Fruit fly (Drosophila melanogaster) whole organism, embryonic: ENCODE results near the gene sra.

Source experiments
- Antp ChIP-seq: fragments of 200-800 bp; sonication (Bioruptor generic); optimal IDR thresholded peaks from 3 replicates; lab custom pipeline; 2016; ENCODE audit warnings: missing biosample characterization, missing genetic modification characterization
- BEAF-32 ChIP-seq: fragments of 200-800 bp; sonication (Bioruptor generic); optimal IDR thresholded peaks from 3 replicates; lab custom pipeline; 2017; ENCODE audit warnings: missing biosample characterization, missing genetic modification characterization, mild to moderate bottlenecking, moderate library complexity, missing genetic modification reagents
- CG10462 ChIP-seq: fragments of 200-800 bp; sonication (Bioruptor generic); optimal IDR thresholded peaks from 2 replicates; lab custom pipeline; 2016; ENCODE audit warnings: missing biosample characterization, missing genetic modification characterization
- CG10565 ChIP-seq: fragments of 200-800 bp; sonication (Bioruptor generic); optimal IDR thresholded peaks from 3 replicates; lab custom pipeline; 2016; ENCODE audit warnings: missing biosample characterization, mild to moderate bottlenecking, missing genetic modification characterization
- CG10654 ChIP-seq: fragments of 200-800 bp; sonication (Bioruptor generic); optimal IDR thresholded peaks from 2 replicates; lab custom pipeline; 2016; ENCODE audit warnings: missing biosample characterization, missing genetic modification characterization
- CG10959 ChIP-seq: fragments of 200-800 bp; sonication (Bioruptor generic); IDR thresholded peaks from 2 replicates; pipeline ENCODE4 v1.3.6; 2022; ENCODE audit warnings: missing biosample characterization, missing genetic modification characterization
- CG10979 ChIP-seq: fragments of 200-800 bp; sonication (Bioruptor generic); optimal IDR thresholded peaks from 2 replicates; lab custom pipeline; 2018; ENCODE audit warnings: missing biosample characterization, mild to moderate bottlenecking, missing genetic modification characterization, moderate library complexity
- CG11456 ChIP-seq: fragments of 200-800 bp; sonication (Bioruptor generic); IDR thresholded peaks from 3 replicates; pipeline ENCODE4 v1.3.6; 2022; ENCODE audit warnings: missing biosample characterization, missing genetic modification characterization
- CG12299 ChIP-seq: fragments of 200-800 bp; sonication (Bioruptor generic); optimal IDR thresholded peaks from 2 replicates; lab custom pipeline; 2018; ENCODE audit warnings: missing biosample characterization, mild to moderate bottlenecking, missing genetic modification characterization
- CG13894 ChIP-seq: fragments of 200-800 bp; sonication (Bioruptor generic); optimal IDR thresholded peaks from 3 replicates; lab custom pipeline; 2018; ENCODE audit warnings: missing biosample characterization, mild to moderate bottlenecking, missing genetic modification characterization, moderate library complexity
- CG14014 ChIP-seq: fragments of 200-800 bp; sonication (Bioruptor generic); IDR thresholded peaks from 2 replicates; pipeline ENCODE4 v1.3.6; 2022; ENCODE audit warnings: missing biosample characterization, missing genetic modification characterization
- CG14050 ChIP-seq: fragments of 200-800 bp; sonication (Bioruptor generic); IDR thresholded peaks from 3 replicates; pipeline ENCODE4 v1.3.6; 2022; ENCODE audit warnings: missing biosample characterization, missing genetic modification characterization
- CG15073 ChIP-seq: fragments of 200-800 bp; sonication (Bioruptor generic); optimal IDR thresholded peaks from 2 replicates; lab custom pipeline; 2016; ENCODE audit warnings: missing biosample characterization, missing genetic modification characterization
- CG16779 ChIP-seq: fragments of 200-800 bp; sonication (Bioruptor generic); IDR thresholded peaks from 2 replicates; pipeline ENCODE4 v1.3.6; 2022; ENCODE audit warnings: missing biosample characterization, missing genetic modification characterization
- CG17186 ChIP-seq: fragments of 200-800 bp; sonication (Bioruptor generic); optimal IDR thresholded peaks from 3 replicates; lab custom pipeline; 2017; ENCODE audit warnings: missing biosample characterization, missing genetic modification reagents, missing genetic modification characterization
- CG18764 ChIP-seq: fragments of 200-800 bp; sonication (Bioruptor generic); optimal IDR thresholded peaks from 3 replicates; lab custom pipeline; 2016; ENCODE audit warnings: missing biosample characterization, missing genetic modification characterization
- CG2199 ChIP-seq: fragments of 200-800 bp; sonication (Bioruptor generic); IDR thresholded peaks from 3 replicates; pipeline ENCODE4 v1.3.6; 2022; ENCODE audit warnings: missing biosample characterization, missing genetic modification characterization
- CG2202 ChIP-seq: fragments of 200-800 bp; sonication (Bioruptor generic); optimal IDR thresholded peaks from 2 replicates; lab custom pipeline; 2018; ENCODE audit warnings: missing biosample characterization, mild to moderate bottlenecking, missing genetic modification characterization
- CG30403 ChIP-seq: fragments of 200-800 bp; sonication (Bioruptor generic); optimal IDR thresholded peaks from 3 replicates; lab custom pipeline; 2016; ENCODE audit warnings: missing biosample characterization, missing genetic modification characterization
- CG31365 ChIP-seq: fragments of 200-800 bp; sonication (Bioruptor generic); optimal IDR thresholded peaks from 2 replicates; lab custom pipeline; 2018; ENCODE audit warnings: missing biosample characterization, mild to moderate bottlenecking, missing genetic modification characterization
- CG3281 ChIP-seq: fragments of 200-800 bp; sonication (Bioruptor generic); optimal IDR thresholded peaks from 3 replicates; lab custom pipeline; 2017; ENCODE audit warnings: missing biosample characterization, mild to moderate bottlenecking, missing genetic modification characterization
- CG6765 ChIP-seq: fragments of 200-800 bp; sonication (Bioruptor generic); optimal IDR thresholded peaks from 3 replicates; lab custom pipeline; 2017; ENCODE audit warnings: missing biosample characterization, mild to moderate bottlenecking, missing genetic modification characterization
- CG7556 ChIP-seq: fragments of 200-800 bp; sonication (Bioruptor generic); optimal IDR thresholded peaks from 2 replicates; lab custom pipeline; 2017; ENCODE audit warnings: missing biosample characterization, mild to moderate bottlenecking, missing genetic modification characterization
- CG8944 ChIP-seq: fragments of 200-800 bp; sonication (Bioruptor generic); optimal IDR thresholded peaks from 3 replicates; lab custom pipeline; 2016; ENCODE audit warnings: missing biosample characterization, missing genetic modification characterization
- Dad ChIP-seq: fragments of 200-800 bp; sonication (Bioruptor generic); optimal IDR thresholded peaks from 3 replicates; lab custom pipeline; 2016; ENCODE audit warnings: missing biosample characterization, missing genetic modification characterization
- Dll ChIP-seq: fragments of 200-800 bp; sonication (Bioruptor generic); IDR thresholded peaks from 4 replicates; pipeline ENCODE4 v1.3.6; 2022; ENCODE audit warnings: missing biosample characterization, missing genetic modification characterization; ENCODE audit not compliant: partially characterized antibody
- Fer2 ChIP-seq: fragments of 200-800 bp; sonication (Bioruptor generic); optimal IDR thresholded peaks from 2 replicates; lab custom pipeline; 2018; ENCODE audit warnings: missing biosample characterization, mild to moderate bottlenecking, missing genetic modification characterization, moderate library complexity
- HmgD ChIP-seq: fragments of 200-800 bp; sonication (Bioruptor generic); optimal IDR thresholded peaks from 3 replicates; lab custom pipeline; 2016; ENCODE audit warnings: missing biosample characterization, missing genetic modification characterization
- Mes4 ChIP-seq: fragments of 200-800 bp; sonication (Bioruptor generic); optimal IDR thresholded peaks from 2 replicates; lab custom pipeline; 2016; ENCODE audit warnings: missing biosample characterization, missing genetic modification characterization
- Ptx1 ChIP-seq: fragments of 200-800 bp; sonication (Bioruptor generic); IDR thresholded peaks from 2 replicates; pipeline ENCODE4 v1.3.6; 2022; ENCODE audit warnings: missing biosample characterization, missing genetic modification characterization
- Ssrp ChIP-seq: fragments of 200-800 bp; sonication (Bioruptor generic); optimal IDR thresholded peaks from 2 replicates; lab custom pipeline; 2018; ENCODE audit warnings: missing biosample characterization, mild to moderate bottlenecking, missing genetic modification characterization, moderate library complexity
- Tbp ChIP-seq: fragments of >200 bp; optimal IDR thresholded peaks from 2 replicates; lab custom pipeline; 2018; ENCODE audit warnings: missing biosample characterization, missing genetic modification characterization
- ac ChIP-seq: fragments of 200-800 bp; sonication (Bioruptor generic); optimal IDR thresholded peaks from 3 replicates; lab custom pipeline; 2017; ENCODE audit warnings: missing biosample characterization, mild to moderate bottlenecking, missing genetic modification characterization
- ato ChIP-seq: fragments of 200-800 bp; sonication (Bioruptor generic); IDR thresholded peaks from 2 replicates; pipeline ENCODE4 v1.3.6; 2022; ENCODE audit warnings: missing biosample characterization, missing genetic modification characterization; ENCODE audit not compliant: partially characterized antibody
- bowl ChIP-seq: fragments of 200-800 bp; sonication (Bioruptor generic); IDR thresholded peaks from 2 replicates; pipeline ENCODE4 v1.3.6; 2022; ENCODE audit warnings: missing biosample characterization, missing genetic modification characterization
- btn ChIP-seq: fragments of 200-800 bp; sonication (Bioruptor generic); optimal IDR thresholded peaks from 2 replicates; lab custom pipeline; 2016; ENCODE audit warnings: missing biosample characterization, missing genetic modification characterization
- cad ChIP-seq: fragments of >200 bp; optimal IDR thresholded peaks from 2 replicates; lab custom pipeline; 2017; ENCODE audit warnings: missing biosample characterization, missing genetic modification characterization
- crc ChIP-seq: fragments of 200-800 bp; sonication (Bioruptor generic); optimal IDR thresholded peaks from 2 replicates; lab custom pipeline; 2016; ENCODE audit warnings: missing biosample characterization, missing genetic modification characterization
- dpn ChIP-seq, 2 experiments: fragments of 200-800 bp; sonication (Bioruptor generic); optimal IDR thresholded peaks; 3 replicates each; lab custom pipeline; 2016; ENCODE audit warnings: missing biosample characterization in 2 of 2, missing genetic modification characterization in 2 of 2
- her ChIP-seq: fragments of 200-800 bp; sonication (Bioruptor generic); optimal IDR thresholded peaks from 2 replicates; lab custom pipeline; 2016; ENCODE audit warnings: missing biosample characterization, missing genetic modification characterization
- jumu ChIP-seq: fragments of 200-800 bp; sonication (Bioruptor generic); optimal IDR thresholded peaks from 3 replicates; lab custom pipeline; 2016; ENCODE audit warnings: missing biosample characterization, missing genetic modification characterization
- ken ChIP-seq: fragments of 200-800 bp; sonication (Bioruptor generic); IDR thresholded peaks from 3 replicates; pipeline ENCODE4 v1.3.6; 2022; ENCODE audit warnings: missing biosample characterization, missing genetic modification characterization
- phol ChIP-seq: fragments of 200-800 bp; sonication (Bioruptor generic); optimal IDR thresholded peaks from 3 replicates; lab custom pipeline; 2018; ENCODE audit warnings: missing biosample characterization, mild to moderate bottlenecking, missing genetic modification characterization, moderate library complexity
- pita ChIP-seq: fragments of 200-800 bp; sonication (Bioruptor generic); optimal IDR thresholded peaks from 2 replicates; lab custom pipeline; 2017; ENCODE audit warnings: missing biosample characterization, mild to moderate bottlenecking, missing genetic modification characterization
- psq ChIP-seq: fragments of 200-800 bp; sonication (Bioruptor generic); optimal IDR thresholded peaks from 2 replicates; lab custom pipeline; 2017; ENCODE audit warnings: missing biosample characterization, missing genetic modification characterization
- slou ChIP-seq: fragments of 200-800 bp; sonication (Bioruptor generic); optimal IDR thresholded peaks from 3 replicates; lab custom pipeline; 2016; ENCODE audit warnings: missing biosample characterization, missing genetic modification characterization
- unpg ChIP-seq: fragments of 200-800 bp; sonication (Bioruptor generic); optimal IDR thresholded peaks from 3 replicates; lab custom pipeline; 2018; ENCODE audit warnings: missing biosample characterization, mild to moderate bottlenecking, missing genetic modification characterization, moderate library complexity
- wdn ChIP-seq: fragments of 200-800 bp; sonication (Bioruptor generic); IDR thresholded peaks from 2 replicates; pipeline ENCODE4 v1.3.6; 2022; ENCODE audit warnings: missing biosample characterization, missing genetic modification characterization
- zfh1 ChIP-seq: fragments of 200-800 bp; sonication (Bioruptor generic); IDR thresholded peaks from 3 replicates; pipeline ENCODE4 v1.3.6; 2022; ENCODE audit warnings: missing biosample characterization, missing genetic modification characterization

The sra gene

DNA sequence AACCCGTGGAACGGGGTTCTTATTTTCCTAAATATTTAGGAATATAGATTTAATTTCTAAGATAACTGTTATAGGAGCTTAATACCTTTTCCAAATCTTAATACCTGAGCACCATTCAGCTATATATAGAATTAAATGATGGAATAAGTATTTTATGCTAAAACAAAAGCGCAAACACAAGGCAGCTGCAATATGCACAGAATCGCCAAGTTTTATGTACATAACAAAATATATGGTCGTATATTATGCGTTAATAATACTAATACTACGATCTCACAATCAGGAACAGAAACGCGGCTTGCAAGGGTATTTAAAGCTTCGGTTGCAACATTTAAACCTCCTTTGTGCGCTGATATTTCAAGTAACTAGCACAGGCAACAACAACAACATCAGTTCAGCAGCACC is 47.9 kb downstream of the sra start (continued):
- no peak for TF ChIP-seq slou (GFP tag; lab: Kevin White, UChicago)
- TF ChIP-seq CG10979 (tag; lab: Kevin White, UChicago), result peak; percentile 70
- peak; percentile 52 for TF ChIP-seq CG3281 (GFP tag; lab: Kevin White, UChicago)

DNA sequence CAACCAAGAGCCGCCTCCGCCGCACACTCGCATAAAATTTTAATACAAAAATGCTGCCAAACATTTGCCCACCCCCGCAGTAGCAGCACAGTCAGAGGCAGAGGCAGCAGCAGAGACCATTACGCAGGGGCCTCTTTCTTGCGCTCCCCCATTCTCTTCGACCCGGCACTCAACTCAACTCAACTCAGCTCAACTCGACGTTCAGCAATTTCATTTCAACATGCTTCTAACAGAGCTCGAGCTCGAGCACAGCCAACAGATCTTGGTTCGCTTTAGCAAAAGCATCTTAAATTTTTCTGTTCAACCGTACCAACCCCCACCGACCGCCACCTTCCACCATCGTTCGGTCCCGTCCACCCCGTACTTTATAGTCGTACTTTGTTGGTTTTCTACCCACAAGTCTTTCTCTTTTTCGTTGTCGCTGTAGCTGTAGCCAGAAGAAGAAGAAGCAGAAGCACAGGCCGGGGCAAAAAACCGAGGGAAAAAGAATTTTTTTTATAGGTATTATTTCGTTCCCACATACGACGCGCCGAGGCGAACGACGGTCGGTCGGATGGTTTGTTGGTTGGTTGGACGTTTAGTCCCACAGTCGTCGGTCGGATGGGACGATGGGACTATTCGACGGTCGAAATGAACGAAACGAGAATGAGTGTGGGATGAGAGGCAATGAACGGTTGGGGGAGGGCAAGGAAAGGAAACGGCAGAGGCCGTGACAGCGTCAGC is 48.6 kb downstream of the sra start:
- TF ChIP-seq CG11456 (GFP tag; lab: Robert Waterston, UW) (no peak), Fer2 (tag; lab: Kevin White, UChicago) (no peak), CG8944 (GFP tag; lab: Kevin White, UChicago) (peak; percentile 9), ato (no peak), Tbp (GFP tag; lab: Kevin White, UChicago) (no peak), bowl (no peak), BEAF-32 (GFP tag; lab: Kevin White, UChicago) (no peak), CG15073 (no peak), CG14050 (no peak), HmgD (GFP tag; lab: Kevin White, UChicago) (no peak), CG13894 (tag; lab: Kevin White, UChicago) (peak; percentile 100), CG14014 (GFP tag; lab: Robert Waterston, UW) (no peak), CG18764 (GFP tag; lab: Kevin White, UChicago) (no peak), dpn (GFP tag; optimal IDR thresholded peaks at IDR 0.05; lab: Kevin White, UChicago) (no peak), btn (GFP tag; lab: Kevin White, UChicago) (no peak), her (GFP tag; lab: Kevin White, UChicago) (peak; percentile 7), Dad (GFP tag; lab: Kevin White, UChicago) (no peak), unpg (no peak), Mes4 (no peak), ac (no peak), jumu (GFP tag; lab: Kevin White, UChicago) (peak; percentile 14), CG6765 (GFP tag; lab: Kevin White, UChicago) (no peak), CG2199 (no peak), CG10565 (GFP tag; lab: Kevin White, UChicago) (no peak), phol (tag; lab: Kevin White, UChicago) (no peak), CG10959 (no peak), pita (GFP tag; lab: Kevin White, UChicago) (no peak), psq (GFP tag; lab: Kevin White, UChicago) (peak; percentile 55), CG10654 (GFP tag; lab: Kevin White, UChicago) (no peak), CG7556 (no peak), zfh1 (GFP tag; lab: Robert Waterston, UW) (no peak), CG31365 (tag; lab: Kevin White, UChicago) (no peak), Dll (GFP tag; lab: Robert Waterston, UW) (no peak), Ptx1 (GFP tag; lab: Robert Waterston, UW) (no peak), CG2202 (tag; lab: Kevin White, UChicago) (no peak), Ssrp (tag; lab: Kevin White, UChicago) (no peak), wdn (GFP tag; lab: Robert Waterston, UW) (no peak), CG12299 (tag; lab: Kevin White, UChicago) (peak; percentile 30), ken (no peak), CG16779 (GFP tag; lab: Robert Waterston, UW) (no peak), CG17186 (GFP tag; lab: Kevin White, UChicago) (no peak), crc (GFP tag; lab: Kevin White, UChicago) (no peak), CG10462 (GFP tag; lab: Kevin White, UChicago) (no peak), CG30403 (GFP tag; lab: Kevin White, UChicago) (no peak), cad (GFP tag; lab: Kevin White, UChicago) (no peak), Antp (peak; percentile 12)
